Worm (Caenorhabditis elegans) whole organism, L2 larva: ENCODE data around the gene feh-1.
A peak's percentile ranks its signal among the peaks of the same experiment; 100 is the strongest.

Source experiments
- C34F6.9 ChIP-seq: fragments of 150-350 bp; optimal IDR thresholded peaks from 2 replicates; lab custom pipeline; 2014; ENCODE audit warnings: missing biosample characterization, missing genetic modification characterization
- F13H6.1 ChIP-seq: sonication (generic microtip); optimal IDR thresholded peaks from 2 replicates; lab custom pipeline; 2016; ENCODE audit warnings: missing genetic modification characterization, missing compliant biosample characterization
- R02D3.7 ChIP-seq: fragments of 150-350 bp; optimal IDR thresholded peaks from 2 replicates; lab custom pipeline; 2014; ENCODE audit warnings: missing biosample characterization, missing genetic modification characterization
- Y55F3AM.14 ChIP-seq: fragments of 200-800 bp; sonication (Bioruptor generic); optimal IDR thresholded peaks from 2 replicates; lab custom pipeline; 2018; ENCODE audit warnings: mild to moderate bottlenecking, missing genetic modification characterization, missing compliant biosample characterization
- ZK546.5 ChIP-seq: sonication (generic microtip); optimal IDR thresholded peaks from 2 replicates; lab custom pipeline; 2017; ENCODE audit warnings: missing biosample characterization, missing genetic modification characterization
- alr-1 ChIP-seq: fragments of 150-350 bp; optimal IDR thresholded peaks from 2 replicates; lab custom pipeline; 2014; ENCODE audit warnings: missing biosample characterization, missing genetic modification characterization
- aly-2 ChIP-seq: fragments of 150-350 bp; optimal IDR thresholded peaks from 2 replicates; lab custom pipeline; 2014; ENCODE audit warnings: missing biosample characterization, missing genetic modification characterization
- ama-1 ChIP-seq: fragments of 150-350 bp; optimal IDR thresholded peaks from 2 replicates; lab custom pipeline; 2018; ENCODE audit warnings: inconsistent platforms
- blmp-1 ChIP-seq: sonication (generic microtip); optimal IDR thresholded peaks from 2 replicates; lab custom pipeline; 2017; ENCODE audit warnings: missing genetic modification characterization, mild to moderate bottlenecking, missing compliant biosample characterization, antibody characterized with exemption, moderate library complexity; ENCODE audit not compliant: insufficient read depth
- ceh-16 ChIP-seq: fragments of 150-350 bp; optimal IDR thresholded peaks from 2 replicates; lab custom pipeline; 2014; ENCODE audit warnings: missing biosample characterization, missing genetic modification characterization
- ceh-82 ChIP-seq: fragments of 150-350 bp; optimal IDR thresholded peaks from 2 replicates; lab custom pipeline; 2014; ENCODE audit warnings: missing biosample characterization, missing genetic modification characterization
- crh-2 ChIP-seq: sonication (generic microtip); optimal IDR thresholded peaks from 2 replicates; lab custom pipeline; 2017; ENCODE audit warnings: missing biosample characterization, missing genetic modification characterization
- dmd-4 ChIP-seq: sonication (generic microtip); optimal IDR thresholded peaks from 2 replicates; lab custom pipeline; 2017; ENCODE audit warnings: missing biosample characterization, missing genetic modification characterization
- egl-27 ChIP-seq: sonication (generic microtip); optimal IDR thresholded peaks from 3 replicates; lab custom pipeline; 2017; ENCODE audit warnings: missing biosample characterization, missing genetic modification reagents, missing genetic modification characterization
- elt-3 ChIP-seq: sonication (generic microtip); optimal IDR thresholded peaks from 2 replicates; lab custom pipeline; 2017; ENCODE audit warnings: missing biosample characterization, missing genetic modification characterization
- gmeb-1 ChIP-seq: fragments of 150-350 bp; optimal IDR thresholded peaks from 2 replicates; lab custom pipeline; 2014; ENCODE audit warnings: missing biosample characterization, missing genetic modification characterization
- lin-11 ChIP-seq: fragments of 150-350 bp; sonication (generic microtip); optimal IDR thresholded peaks from 2 replicates; lab custom pipeline; 2014; ENCODE audit warnings: missing biosample characterization, missing genetic modification characterization, inconsistent platforms, mixed read lengths
- lin-13 ChIP-seq: fragments of 150-350 bp; optimal IDR thresholded peaks from 2 replicates; lab custom pipeline; 2014; ENCODE audit warnings: missing biosample characterization, missing genetic modification reagents, missing genetic modification characterization
- lin-39 ChIP-seq: fragments of 150-350 bp; optimal IDR thresholded peaks from 2 replicates; lab custom pipeline; 2014; ENCODE audit warnings: missing biosample characterization, missing genetic modification reagents, missing genetic modification characterization
- lsy-2 ChIP-seq, 2 experiments: fragments of 150-350 bp in 1 of 2; sonication (generic microtip) in 1 of 2; optimal IDR thresholded peaks; 2 replicates each; lab custom pipeline; 2014 to 2017; ENCODE audit warnings: missing biosample characterization in 2 of 2, missing genetic modification characterization in 2 of 2
- mab-5 ChIP-seq: fragments of 150-350 bp; optimal IDR thresholded peaks from 2 replicates; lab custom pipeline; 2014; ENCODE audit warnings: missing biosample characterization, missing genetic modification characterization
- mbf-1 ChIP-seq: sonication (generic microtip); optimal IDR thresholded peaks from 2 replicates; lab custom pipeline; 2017; ENCODE audit warnings: missing biosample characterization, missing genetic modification characterization
- mdl-1 ChIP-seq, 2 experiments: fragments of 150-350 bp in 1 of 2; sonication (generic microtip) in 1 of 2; optimal IDR thresholded peaks; 2 replicates each; lab custom pipeline; 2017; ENCODE audit warnings: missing biosample characterization in 2 of 2, missing genetic modification characterization in 2 of 2
- nhr-10 ChIP-seq: sonication (generic microtip); optimal IDR thresholded peaks from 2 replicates; lab custom pipeline; 2017; ENCODE audit warnings: missing biosample characterization, missing genetic modification characterization
- nhr-11 ChIP-seq: fragments of 150-350 bp; optimal IDR thresholded peaks from 2 replicates; lab custom pipeline; 2014; ENCODE audit warnings: missing biosample characterization, missing genetic modification characterization
- nhr-129 ChIP-seq: fragments of 150-350 bp; optimal IDR thresholded peaks from 2 replicates; lab custom pipeline; 2014; ENCODE audit warnings: missing biosample characterization, missing genetic modification characterization
- nhr-21 ChIP-seq: fragments of 150-350 bp; optimal IDR thresholded peaks from 2 replicates; lab custom pipeline; 2014; ENCODE audit warnings: missing biosample characterization, missing genetic modification characterization
- nhr-237 ChIP-seq: fragments of 150-350 bp; optimal IDR thresholded peaks from 2 replicates; lab custom pipeline; 2014; ENCODE audit warnings: missing biosample characterization, missing genetic modification characterization
- nhr-25 ChIP-seq: fragments of 150-350 bp; sonication (generic microtip); optimal IDR thresholded peaks from 3 replicates; lab custom pipeline; 2014; ENCODE audit warnings: missing biosample characterization, missing genetic modification characterization
- nhr-6 ChIP-seq: fragments of 150-350 bp; optimal IDR thresholded peaks from 2 replicates; lab custom pipeline; 2014; ENCODE audit warnings: missing biosample characterization, missing genetic modification characterization
- nhr-77 ChIP-seq: fragments of 150-350 bp; optimal IDR thresholded peaks from 2 replicates; lab custom pipeline; 2014; ENCODE audit warnings: missing biosample characterization, missing genetic modification characterization
- peb-1 ChIP-seq: fragments of 150-350 bp; optimal IDR thresholded peaks from 2 replicates; lab custom pipeline; 2014; ENCODE audit warnings: missing biosample characterization, missing genetic modification characterization
- sem-4 ChIP-seq: fragments of 150-350 bp; optimal IDR thresholded peaks from 2 replicates; lab custom pipeline; 2014; ENCODE audit warnings: missing biosample characterization, missing genetic modification reagents, missing genetic modification characterization
- skn-1 ChIP-seq: sonication (generic microtip); optimal IDR thresholded peaks from 2 replicates; lab custom pipeline; 2017; ENCODE audit warnings: missing biosample characterization, missing genetic modification characterization
- sma-3 ChIP-seq: sonication (generic microtip); optimal IDR thresholded peaks from 2 replicates; lab custom pipeline; 2016; ENCODE audit warnings: missing genetic modification reagents, missing genetic modification characterization, missing compliant biosample characterization
- sma-9 ChIP-seq, 2 experiments: fragments of 150-350 bp in 1 of 2; sonication (generic microtip) in 1 of 2; optimal IDR thresholded peaks; 2 replicates each; lab custom pipeline; 2014 to 2016; ENCODE audit warnings: missing genetic modification characterization in 2 of 2, mild to moderate bottlenecking in 1 of 2, missing biosample characterization in 1 of 2, missing compliant biosample characterization in 1 of 2, missing genetic modification reagents in 1 of 2, moderate library complexity in 1 of 2
- snpc-4 ChIP-seq: fragments of 150-350 bp; optimal IDR thresholded peaks from 2 replicates; lab custom pipeline; 2014; ENCODE audit warnings: missing biosample characterization, missing genetic modification characterization
- unc-39 ChIP-seq: fragments of 150-350 bp; optimal IDR thresholded peaks from 2 replicates; lab custom pipeline; 2014; ENCODE audit warnings: missing biosample characterization, missing genetic modification characterization
- unc-55 ChIP-seq: fragments of 150-350 bp; sonication (generic microtip); optimal IDR thresholded peaks from 3 replicates; lab custom pipeline; 2014; ENCODE audit warnings: missing biosample characterization, missing genetic modification reagents, missing genetic modification characterization
- unc-62 ChIP-seq: fragments of 150-350 bp; optimal IDR thresholded peaks from 2 replicates; lab custom pipeline; 2014; ENCODE audit warnings: missing biosample characterization, missing genetic modification reagents, missing genetic modification characterization
- zag-1 ChIP-seq: fragments of 150-350 bp; optimal IDR thresholded peaks from 2 replicates; lab custom pipeline; 2014; ENCODE audit warnings: missing biosample characterization, missing genetic modification characterization
- ztf-1 ChIP-seq: fragments of 200-800 bp; sonication (Bioruptor generic); conservative IDR thresholded peaks from 2 replicates; pipeline ENCODE4 v1.3.6; 2022; ENCODE audit warnings: missing genetic modification characterization, missing compliant biosample characterization
- ztf-11 ChIP-seq: sonication (generic microtip); optimal IDR thresholded peaks from 2 replicates; lab custom pipeline; 2017; ENCODE audit warnings: missing biosample characterization, missing genetic modification characterization
- ztf-4 ChIP-seq: fragments of 150-350 bp; optimal IDR thresholded peaks from 2 replicates; lab custom pipeline; 2014; ENCODE audit warnings: missing biosample characterization, missing genetic modification characterization

Gene feh-1

DNA sequence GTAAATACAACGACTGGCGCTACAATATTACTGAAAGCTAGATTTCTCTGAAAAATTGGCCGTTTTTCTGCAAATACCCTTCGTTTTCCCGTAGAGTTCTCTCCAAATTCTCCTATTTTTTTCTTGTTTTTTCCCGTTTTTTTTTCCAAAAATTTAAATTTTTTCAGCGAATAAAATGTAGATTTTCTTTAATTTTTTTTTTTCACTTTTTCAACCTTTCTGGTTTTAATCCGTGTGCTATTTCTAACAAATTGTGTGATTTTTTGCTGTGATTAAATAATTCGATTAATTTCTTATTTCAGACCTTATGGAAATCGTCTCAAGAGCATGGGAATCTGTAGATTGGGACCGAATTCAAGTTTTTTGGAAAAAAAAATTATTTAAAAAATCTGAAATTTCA lies 19.4 kb upstream of the feh-1 start, which contains the start of gene cone-1:
Gene cone-1 (plus strand): TSS at position 301 of the 400 bp plus-strand sequence.
- TF ChIP-seq nhr-6 (no peak), nhr-237 (no peak), mab-5 (tag; lab: Kevin White, UChicago) (no peak), ZK546.5 (tag; lab: Kevin White, UChicago) (no peak), Y55F3AM.14 (GFP tag; lab: Kevin White, UChicago) (no peak), unc-62 (GFP tag; lab: Kevin White, UChicago) (no peak), C34F6.9 (tag; lab: Kevin White, UChicago) (no peak), mdl-1 (tag; optimal IDR thresholded peaks at IDR 0.05; lab: Kevin White, UChicago) (no peak), blmp-1 (tag; lab: Kevin White, UChicago) (no peak), ceh-82 (tag; lab: Kevin White, UChicago) (no peak), nhr-77 (no peak), nhr-11 (tag; lab: Kevin White, UChicago) (no peak), aly-2 (tag; lab: Kevin White, UChicago) (no peak), sma-9 (GFP tag; optimal IDR thresholded peaks at IDR 0.05; lab: Kevin White, UChicago) (no peak), sma-9 (tag; optimal IDR thresholded peaks at IDR 0.05; lab: Kevin White, UChicago) (no peak), ztf-4 (tag; lab: Kevin White, UChicago) (no peak), zag-1 (no peak), peb-1 (tag; lab: Kevin White, UChicago) (no peak), elt-3 (tag; lab: Kevin White, UChicago) (no peak), nhr-129 (tag; lab: Kevin White, UChicago) (no peak)
- TF ChIP-seq, all 48 proteins: peak for 0

ce11 chrIII:2532716-2533115 lies 17.0 kb upstream of the feh-1 start:
- TF ChIP-seq nhr-129 (tag; lab: Kevin White, UChicago) (peak; percentile 61), lin-39 (tag; lab: Kevin White, UChicago) (no peak), unc-55 (GFP tag; lab: Kevin White, UChicago) (peak; percentile 56), sem-4 (tag; lab: Kevin White, UChicago) (no peak), lin-13 (GFP tag; lab: Kevin White, UChicago) (peak; percentile 48), mab-5 (tag; lab: Kevin White, UChicago) (peak; percentile 54), C34F6.9 (tag; lab: Kevin White, UChicago) (peak; percentile 87), nhr-21 (no peak), lsy-2 (tag; optimal IDR thresholded peaks at IDR 0.05; lab: Kevin White, UChicago) (peak in 1 of 2 experiments; percentile 54), mdl-1 (tag; optimal IDR thresholded peaks at IDR 0.05; lab: Kevin White, UChicago) (peak in 1 of 2 experiments; percentile 41), crh-2 (tag; lab: Kevin White, UChicago) (peak; percentile 43), zag-1 (peak; percentile 69), nhr-10 (no peak), lin-11 (peak; percentile 73)

- no peak for TF ChIP-seq peb-1 (tag; lab: Kevin White, UChicago)
- peak in 1 of 2 experiments; percentile 54 for TF ChIP-seq lsy-2 (tag; optimal IDR thresholded peaks at IDR 0.05; lab: Kevin White, UChicago)
- TF ChIP-seq Y55F3AM.14 (GFP tag; lab: Kevin White, UChicago), result no peak
- peak; percentile 11 for TF ChIP-seq F13H6.1
- TF ChIP-seq nhr-25 (tag; lab: Kevin White, UChicago), result no peak
- no peak for TF ChIP-seq egl-27 (tag; lab: Kevin White, UChicago)
- no peak for TF ChIP-seq sem-4 (tag; lab: Kevin White, UChicago)
- TF ChIP-seq unc-39, result no peak
- TF ChIP-seq ama-1 (lab: Kevin White, UChicago), result no peak
- TF ChIP-seq blmp-1 (tag; lab: Kevin White, UChicago), result no peak
- peak in 1 of 2 experiments; percentile 8 for TF ChIP-seq mdl-1 (tag; optimal IDR thresholded peaks at IDR 0.05; lab: Kevin White, UChicago)
- TF ChIP-seq C34F6.9 (tag; lab: Kevin White, UChicago), result peak; percentile 73
- no peak for TF ChIP-seq skn-1 (tag; lab: Kevin White, UChicago)
- peak; percentile 78 for TF ChIP-seq unc-55 (GFP tag; lab: Kevin White, UChicago)
- no peak for TF ChIP-seq unc-62 (GFP tag; lab: Kevin White, UChicago)
- no peak for TF ChIP-seq alr-1 (tag; lab: Kevin White, UChicago)
- TF ChIP-seq nhr-21, result no peak
- TF ChIP-seq ztf-1 (GFP tag; lab: Robert Waterston, UW), result no peak
- no peak for TF ChIP-seq sma-9 (GFP tag; optimal IDR thresholded peaks at IDR 0.05; lab: Kevin White, UChicago)
- no peak for TF ChIP-seq sma-9 (tag; optimal IDR thresholded peaks at IDR 0.05; lab: Kevin White, UChicago)
- TF ChIP-seq lin-39 (tag; lab: Kevin White, UChicago), result no peak
- no peak for TF ChIP-seq ceh-82 (tag; lab: Kevin White, UChicago)
- peak; percentile 10 for TF ChIP-seq lin-11
- no peak for TF ChIP-seq R02D3.7 (tag; lab: Kevin White, UChicago)
- TF ChIP-seq nhr-6, result no peak
- TF ChIP-seq snpc-4, result no peak
- no peak for TF ChIP-seq ceh-16 (tag; lab: Kevin White, UChicago)
- TF ChIP-seq crh-2 (tag; lab: Kevin White, UChicago), result peak; percentile 47
- no peak for TF ChIP-seq nhr-10
- TF ChIP-seq zag-1, result peak; percentile 72
- TF ChIP-seq lin-13 (GFP tag; lab: Kevin White, UChicago), result peak; percentile 18
- no peak for TF ChIP-seq nhr-237
- TF ChIP-seq dmd-4 (tag; lab: Kevin White, UChicago), result no peak
- TF ChIP-seq ztf-11 (tag; lab: Kevin White, UChicago), result no peak
- no peak for TF ChIP-seq ZK546.5 (tag; lab: Kevin White, UChicago)
- TF ChIP-seq nhr-129 (tag; lab: Kevin White, UChicago), result peak; percentile 6
- TF ChIP-seq mab-5 (tag; lab: Kevin White, UChicago), result peak; percentile 23
- no peak for TF ChIP-seq sma-3
- TF ChIP-seq gmeb-1, result no peak
- no peak for TF ChIP-seq nhr-11 (tag; lab: Kevin White, UChicago)
- no peak for TF ChIP-seq mbf-1 (tag; lab: Kevin White, UChicago)
These were observed 14.6 kb upstream of the feh-1 start for ce11 chrIII:2535122-2535521.
